Worm (Caenorhabditis elegans) whole organism, mixed stage, embryonic: ENCODE data around the gene ref-1.

Experiments used
- M03D4.4 ChIP-seq: sonication (generic microtip); optimal IDR thresholded peaks from 2 replicates; lab custom pipeline; 2017; ENCODE audit warnings: mild to moderate bottlenecking, missing genetic modification characterization, missing compliant biosample characterization
- bed-3 ChIP-seq: fragments of 200-800 bp; sonication (Bioruptor generic); optimal IDR thresholded peaks from 3 replicates; lab custom pipeline; 2018; ENCODE audit warnings: mild to moderate bottlenecking, missing genetic modification characterization, moderate library complexity, missing compliant biosample characterization
- blmp-1 ChIP-seq: fragments of 150-350 bp; optimal IDR thresholded peaks from 2 replicates; lab custom pipeline; 2014; ENCODE audit warnings: missing biosample characterization, missing genetic modification characterization
- ceh-39 ChIP-seq: fragments of 150-350 bp; optimal IDR thresholded peaks from 2 replicates; lab custom pipeline; 2014; ENCODE audit warnings: missing biosample characterization, missing genetic modification characterization
- ceh-43 ChIP-seq: fragments of 200-800 bp; sonication (Bioruptor generic); optimal IDR thresholded peaks from 2 replicates; lab custom pipeline; 2018; ENCODE audit warnings: mild to moderate bottlenecking, missing genetic modification characterization, moderate library complexity, missing compliant biosample characterization
- ceh-83 ChIP-seq: fragments of 200-800 bp; sonication (Bioruptor generic); optimal IDR thresholded peaks from 2 replicates; lab custom pipeline; 2018; ENCODE audit warnings: mild to moderate bottlenecking, missing genetic modification characterization, missing compliant biosample characterization
- ces-1 ChIP-seq: fragments of 150-350 bp; optimal IDR thresholded peaks from 2 replicates; lab custom pipeline; 2014; ENCODE audit warnings: missing biosample characterization, missing genetic modification reagents, missing genetic modification characterization
- cnd-1 ChIP-seq: fragments of 200-800 bp; sonication (Bioruptor generic); optimal IDR thresholded peaks from 2 replicates; lab custom pipeline; 2018; ENCODE audit warnings: mild to moderate bottlenecking, missing genetic modification characterization, missing compliant biosample characterization
- drap-1 ChIP-seq: fragments of 200-800 bp; sonication (Bioruptor generic); optimal IDR thresholded peaks from 3 replicates; lab custom pipeline; 2018; ENCODE audit warnings: mild to moderate bottlenecking, missing genetic modification characterization, missing compliant biosample characterization
- elt-1 ChIP-seq: sonication (generic microtip); optimal IDR thresholded peaks from 2 replicates; lab custom pipeline; 2017; ENCODE audit warnings: missing genetic modification characterization, mild to moderate bottlenecking, missing compliant biosample characterization, antibody characterized with exemption, moderate library complexity, borderline replicate concordance; ENCODE audit not compliant: insufficient read depth
- elt-3 ChIP-seq: fragments of 150-350 bp; optimal IDR thresholded peaks from 2 replicates; lab custom pipeline; 2014; ENCODE audit warnings: missing biosample characterization, missing genetic modification characterization
- flh-1 ChIP-seq: fragments of 200-800 bp; sonication (Bioruptor generic); optimal IDR thresholded peaks from 2 replicates; lab custom pipeline; 2018; ENCODE audit warnings: mild to moderate bottlenecking, missing genetic modification characterization, moderate library complexity, missing compliant biosample characterization
- ham-2 ChIP-seq: fragments of 200-800 bp; sonication (Bioruptor generic); optimal IDR thresholded peaks from 2 replicates; lab custom pipeline; 2018; ENCODE audit warnings: mild to moderate bottlenecking, missing genetic modification characterization, missing compliant biosample characterization
- hlh-1 ChIP-seq: fragments of 150-350 bp; optimal IDR thresholded peaks from 2 replicates; lab custom pipeline; 2014; ENCODE audit warnings: missing biosample characterization, missing genetic modification reagents, missing genetic modification characterization
- lin-13 ChIP-seq: fragments of 150-350 bp; optimal IDR thresholded peaks from 2 replicates; lab custom pipeline; 2014; ENCODE audit warnings: missing biosample characterization, missing genetic modification characterization
- lin-32 ChIP-seq: fragments of 200-800 bp; sonication (Bioruptor generic); optimal IDR thresholded peaks from 2 replicates; lab custom pipeline; 2018; ENCODE audit warnings: mild to moderate bottlenecking, missing genetic modification characterization, missing compliant biosample characterization
- lsy-2 ChIP-seq: fragments of 150-350 bp; optimal IDR thresholded peaks from 2 replicates; lab custom pipeline; 2014; ENCODE audit warnings: missing biosample characterization, missing genetic modification characterization
- mab-5 ChIP-seq: fragments of 150-350 bp; optimal IDR thresholded peaks from 2 replicates; lab custom pipeline; 2014; ENCODE audit warnings: missing biosample characterization, missing genetic modification characterization
- mep-1 ChIP-seq: fragments of 150-350 bp; optimal IDR thresholded peaks from 2 replicates; lab custom pipeline; 2017; ENCODE audit warnings: missing biosample characterization, missing genetic modification reagents, missing genetic modification characterization, inconsistent platforms
- mls-2 ChIP-seq: sonication (generic microtip); optimal IDR thresholded peaks from 2 replicates; lab custom pipeline; 2016; ENCODE audit warnings: mild to moderate bottlenecking, missing genetic modification characterization, moderate library complexity, missing compliant biosample characterization
- nhr-12 ChIP-seq: fragments of 150-350 bp; optimal IDR thresholded peaks from 2 replicates; lab custom pipeline; 2014; ENCODE audit warnings: missing biosample characterization, missing genetic modification characterization
- nhr-237 ChIP-seq: fragments of 150-350 bp; optimal IDR thresholded peaks from 2 replicates; lab custom pipeline; 2014; ENCODE audit warnings: missing biosample characterization, missing genetic modification characterization
- nhr-28 ChIP-seq: fragments of 150-350 bp; optimal IDR thresholded peaks from 2 replicates; lab custom pipeline; 2014; ENCODE audit warnings: missing biosample characterization, missing genetic modification characterization
- nhr-76 ChIP-seq: sonication (generic microtip); optimal IDR thresholded peaks from 2 replicates; lab custom pipeline; 2017; ENCODE audit warnings: missing biosample characterization, missing genetic modification characterization
- pha-4 ChIP-seq: fragments of 150-350 bp; optimal IDR thresholded peaks from 2 replicates; lab custom pipeline; 2018; ENCODE audit warnings: missing biosample characterization, missing genetic modification reagents, missing genetic modification characterization
- sem-2 ChIP-seq: fragments of 200-800 bp; sonication (Bioruptor generic); optimal IDR thresholded peaks from 2 replicates; lab custom pipeline; 2018; ENCODE audit warnings: mild to moderate bottlenecking, missing genetic modification characterization, missing compliant biosample characterization
- sptf-1 ChIP-seq: sonication (generic microtip); optimal IDR thresholded peaks from 2 replicates; lab custom pipeline; 2017; ENCODE audit warnings: mild to moderate bottlenecking, missing genetic modification characterization, moderate library complexity, missing compliant biosample characterization
- tbx-8 ChIP-seq: fragments of 200-800 bp; sonication (Bioruptor generic); optimal IDR thresholded peaks from 2 replicates; lab custom pipeline; 2018; ENCODE audit warnings: mild to moderate bottlenecking, missing genetic modification characterization, moderate library complexity, missing compliant biosample characterization
- unc-120 ChIP-seq: sonication (generic microtip); optimal IDR thresholded peaks from 2 replicates; lab custom pipeline; 2017; ENCODE audit warnings: missing genetic modification characterization, missing compliant biosample characterization; ENCODE audit not compliant: poor library complexity, severe bottlenecking
- unc-39 ChIP-seq: fragments of 150-350 bp; optimal IDR thresholded peaks from 2 replicates; lab custom pipeline; 2014; ENCODE audit warnings: missing biosample characterization, missing genetic modification characterization
- unc-62 ChIP-seq: fragments of 150-350 bp; optimal IDR thresholded peaks from 2 replicates; lab custom pipeline; 2014; ENCODE audit warnings: missing biosample characterization, missing genetic modification reagents, missing genetic modification characterization
- zip-8 ChIP-seq: fragments of 150-350 bp; optimal IDR thresholded peaks from 2 replicates; lab custom pipeline; 2014; ENCODE audit warnings: missing biosample characterization, missing genetic modification characterization
- ztf-11 ChIP-seq: fragments of 150-350 bp; optimal IDR thresholded peaks from 2 replicates; lab custom pipeline; 2014; ENCODE audit warnings: missing biosample characterization, missing genetic modification characterization

Gene ref-1

ce11 chrII:10200759-10201158 is 17.5 kb upstream of the ref-1 start, which contains the start of gene arv-1:
TSS of gene arv-1 (minus strand) at chrII:10200823.
- TF ChIP-seq sptf-1 (peak; percentile 44), sem-2 (GFP tag; lab: Kevin White, UChicago) (no peak), hlh-1 (no peak), unc-39 (tag; lab: Kevin White, UChicago) (no peak), nhr-237 (tag; lab: Kevin White, UChicago) (no peak), M03D4.4 (tag; lab: Kevin White, UChicago) (no peak), flh-1 (GFP tag; lab: Kevin White, UChicago) (no peak), pha-4 (tag; lab: Kevin White, UChicago) (no peak), ces-1 (GFP tag; lab: Kevin White, UChicago) (peak; percentile 85), lsy-2 (tag; lab: Kevin White, UChicago) (peak; percentile 55), mep-1 (no peak), unc-120 (tag; lab: Kevin White, UChicago) (no peak), nhr-28 (tag; lab: Kevin White, UChicago) (no peak), lin-13 (tag; lab: Kevin White, UChicago) (no peak), ham-2 (GFP tag; lab: Kevin White, UChicago) (no peak), ztf-11 (no peak)

DNA sequence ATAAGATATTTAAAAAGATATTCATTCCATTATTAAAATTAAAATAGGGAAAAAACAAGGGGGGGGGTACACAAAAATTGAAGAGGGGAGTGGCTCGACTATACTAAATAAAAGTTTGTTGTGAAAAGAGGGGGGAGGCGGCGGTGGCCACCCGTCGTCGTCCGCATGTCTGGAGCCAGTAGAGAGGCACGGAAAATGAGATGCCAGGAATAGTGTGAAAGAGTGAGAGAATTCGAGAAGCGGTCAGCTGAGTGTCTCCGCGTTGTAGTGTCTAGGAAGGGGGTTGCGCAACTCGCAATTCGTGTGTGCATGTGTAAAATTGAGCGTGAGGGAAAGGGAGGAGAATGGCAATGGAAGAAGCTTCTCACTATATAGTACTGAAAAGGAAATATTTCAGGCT is 16.0 kb upstream of the ref-1 start:
- TF ChIP-seq M03D4.4 (tag; lab: Kevin White, UChicago) (peak; percentile 33), mep-1 (peak; percentile 37), pha-4 (tag; lab: Kevin White, UChicago) (peak; percentile 68), sptf-1 (peak; percentile 64), elt-1 (no peak), nhr-12 (tag; lab: Kevin White, UChicago) (no peak), ces-1 (GFP tag; lab: Kevin White, UChicago) (peak; percentile 59), unc-39 (tag; lab: Kevin White, UChicago) (no peak), mab-5 (tag; lab: Kevin White, UChicago) (no peak), mls-2 (tag; lab: Kevin White, UChicago) (peak; percentile 52), lin-13 (tag; lab: Kevin White, UChicago) (no peak), unc-62 (GFP tag; lab: Kevin White, UChicago) (peak; percentile 29), hlh-1 (peak; percentile 32), tbx-8 (no peak), sem-2 (GFP tag; lab: Kevin White, UChicago) (no peak), unc-120 (tag; lab: Kevin White, UChicago) (peak; percentile 67), zip-8 (tag; lab: Kevin White, UChicago) (peak; percentile 71), ceh-83 (peak; percentile 20), ceh-43 (GFP tag; lab: Kevin White, UChicago) (no peak), elt-3 (no peak), flh-1 (GFP tag; lab: Kevin White, UChicago) (no peak), cnd-1 (tag; lab: Kevin White, UChicago) (no peak), drap-1 (GFP tag; lab: Kevin White, UChicago) (peak; percentile 62), lsy-2 (tag; lab: Kevin White, UChicago) (no peak)
- TF ChIP-seq, all 35 proteins: peak for 12

- TF ChIP-seq mls-2 (tag; lab: Kevin White, UChicago) = no peak
- TF ChIP-seq mab-5 (tag; lab: Kevin White, UChicago) = peak; percentile 23
- TF ChIP-seq unc-62 (GFP tag; lab: Kevin White, UChicago) = peak; percentile 28
These were observed 15.2 kb upstream of the ref-1 start for ce11 chrII:10203067-10203466.

DNA sequence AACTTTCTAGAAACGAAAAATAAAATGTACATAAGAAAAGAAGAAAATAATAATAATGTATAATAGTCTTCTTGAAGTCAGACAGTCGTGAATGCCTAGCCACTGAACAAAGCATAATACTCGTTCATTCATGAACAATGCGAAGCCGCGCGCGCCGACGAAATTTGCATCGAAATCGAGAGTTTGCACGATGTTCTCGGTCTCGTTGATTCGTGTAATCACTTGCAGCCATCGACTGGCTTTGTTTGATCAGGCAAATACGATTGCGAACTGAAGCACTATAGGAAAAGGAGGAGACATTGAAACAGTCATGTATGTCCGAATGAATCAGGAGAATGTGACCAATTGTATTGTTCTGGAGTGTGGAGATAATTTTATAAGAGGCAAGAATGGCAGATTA is 14.5 kb upstream of the ref-1 start:
- no peak for TF ChIP-seq hlh-1
- TF ChIP-seq ztf-11 = no peak
- TF ChIP-seq nhr-237 (tag; lab: Kevin White, UChicago) = peak; percentile 34
- TF ChIP-seq lin-32 (GFP tag; lab: Kevin White, UChicago) = no peak
- TF ChIP-seq flh-1 (GFP tag; lab: Kevin White, UChicago) = no peak
- no peak for TF ChIP-seq zip-8 (tag; lab: Kevin White, UChicago)
- TF ChIP-seq nhr-28 (tag; lab: Kevin White, UChicago) = no peak
- no peak for TF ChIP-seq nhr-76 (tag; lab: Kevin White, UChicago)
- TF ChIP-seq unc-62 (GFP tag; lab: Kevin White, UChicago) = no peak
- TF ChIP-seq ces-1 (GFP tag; lab: Kevin White, UChicago) = no peak
- no peak for TF ChIP-seq cnd-1 (tag; lab: Kevin White, UChicago)
- TF ChIP-seq mls-2 (tag; lab: Kevin White, UChicago) = no peak
- no peak for TF ChIP-seq lsy-2 (tag; lab: Kevin White, UChicago)
- TF ChIP-seq lin-13 (tag; lab: Kevin White, UChicago) = no peak
- no peak for TF ChIP-seq unc-120 (tag; lab: Kevin White, UChicago)
- TF ChIP-seq ham-2 (GFP tag; lab: Kevin White, UChicago) = peak; percentile 67
- TF ChIP-seq mep-1 = no peak
- TF ChIP-seq pha-4 (tag; lab: Kevin White, UChicago) = peak; percentile 68
- TF ChIP-seq ceh-43 (GFP tag; lab: Kevin White, UChicago) = no peak
- TF ChIP-seq mab-5 (tag; lab: Kevin White, UChicago) = no peak
- TF ChIP-seq bed-3 = no peak
- peak; percentile 13 for TF ChIP-seq blmp-1 (tag; lab: Kevin White, UChicago)
- TF ChIP-seq ceh-39 (tag; lab: Kevin White, UChicago) = no peak
